Fruit fly (Drosophila melanogaster) whole organism, adult: ENCODE results near the gene Trissin.

Experiments used
- Hr96 ChIP-seq: fragments of 200-800 bp; sonication (Bioruptor generic); optimal IDR thresholded peaks from 2 replicates; lab custom pipeline; 2016; ENCODE audit warnings: missing biosample characterization, missing genetic modification characterization
- Mnt ChIP-seq: fragments of 200-800 bp; sonication (Bioruptor generic); optimal IDR thresholded peaks from 2 replicates; lab custom pipeline; 2016; ENCODE audit warnings: missing biosample characterization, mild to moderate bottlenecking, missing genetic modification characterization

DNA sequence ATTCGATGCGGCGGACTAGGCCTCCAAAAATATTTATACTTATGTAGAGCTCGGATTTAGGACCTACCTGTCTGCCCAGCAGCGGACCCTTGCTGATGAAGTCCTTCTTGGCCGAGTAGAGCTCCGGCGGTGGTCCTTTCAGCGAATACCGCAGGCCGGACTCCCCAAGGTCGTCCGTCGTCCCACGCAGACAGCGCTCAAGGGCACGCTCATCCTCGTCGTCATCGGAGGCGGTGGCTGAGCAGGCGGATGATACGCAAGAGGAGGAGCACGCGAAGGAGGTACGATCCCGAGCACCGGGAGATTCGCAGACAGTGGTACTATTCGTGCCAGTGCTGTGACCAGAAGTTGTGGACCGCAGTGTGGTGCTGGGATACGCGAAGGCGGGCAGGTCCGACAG lies 10.4 kb downstream of the Trissin start:
- TF ChIP-seq Hr96 (GFP tag; lab: Kevin White, UChicago) (no peak), Mnt (GFP tag; lab: Kevin White, UChicago) (no peak)
